Worm (Caenorhabditis elegans): ENCODE measurements around the gene C17B7.4.
A peak's percentile ranks its signal among the peaks of the same experiment; 100 is the strongest.

Gene C17B7.4

DNA sequence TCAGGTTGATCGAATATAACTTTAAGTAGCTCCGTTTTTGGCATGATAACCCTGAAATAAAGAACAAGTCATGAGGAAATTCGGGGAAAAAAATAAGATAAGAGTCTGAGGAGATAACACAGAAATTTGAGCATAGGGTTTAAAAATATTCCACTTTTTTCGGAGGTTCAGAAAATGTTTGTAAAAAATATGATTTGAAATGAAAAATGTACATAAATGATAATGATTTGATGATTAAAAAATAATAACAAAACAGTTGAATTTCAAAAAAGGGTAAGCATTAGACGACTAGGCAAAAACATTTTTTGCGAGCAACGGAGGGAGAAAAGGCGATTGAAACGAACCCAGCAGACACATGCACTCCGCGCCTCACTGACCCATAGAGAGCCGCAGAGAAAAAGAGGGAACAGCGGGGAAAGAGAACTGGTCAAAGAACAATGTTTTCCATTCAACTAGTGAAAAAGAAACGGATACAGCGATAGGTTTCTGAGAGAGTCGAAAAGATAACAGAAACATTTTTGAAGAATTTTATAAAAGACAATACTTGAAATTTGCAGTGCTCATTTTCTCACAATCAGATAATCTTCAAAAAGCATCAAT lies 26.9 kb upstream of the C17B7.4 start, which contains the start of gene arrd-18:
Gene arrd-18 (minus strand): TSS at position 51 of the 600 bp plus-strand sequence.
- TF ChIP-seq lin-11 (tag; optimal IDR thresholded peaks at IDR 0.05) (no peak), ceh-14 (tag; optimal IDR thresholded peaks at IDR 0.05) (peak; percentile 15)

DNA sequence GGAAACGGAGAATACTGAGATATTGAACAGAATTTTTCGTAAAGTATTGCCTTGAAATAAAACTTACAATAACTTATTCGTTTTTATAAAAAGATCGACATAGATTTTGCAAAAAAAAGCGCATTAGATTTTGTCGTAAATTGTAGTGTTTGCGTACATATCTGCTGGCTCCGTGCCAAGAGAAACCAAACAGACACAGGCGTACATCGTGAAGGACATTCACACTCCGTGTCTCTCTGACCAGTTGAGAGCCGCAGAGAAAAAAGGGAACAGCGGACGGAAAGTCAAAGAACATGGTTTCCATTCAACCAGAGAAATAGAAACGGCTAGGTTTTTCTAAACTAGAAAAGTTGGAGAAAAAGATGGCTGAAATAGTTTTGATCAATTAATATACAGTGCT lies 23.8 kb upstream of the C17B7.4 start, which contains the start of gene arrd-19:
Gene arrd-19 (minus strand): TSS at position 209 of the 400 bp plus-strand sequence.
- TF ChIP-seq pax-1 (tag; optimal IDR thresholded peaks at IDR 0.05), result peak; percentile 8
- no peak for TF ChIP-seq hlh-6 (tag; optimal IDR thresholded peaks at IDR 0.05)

DNA sequence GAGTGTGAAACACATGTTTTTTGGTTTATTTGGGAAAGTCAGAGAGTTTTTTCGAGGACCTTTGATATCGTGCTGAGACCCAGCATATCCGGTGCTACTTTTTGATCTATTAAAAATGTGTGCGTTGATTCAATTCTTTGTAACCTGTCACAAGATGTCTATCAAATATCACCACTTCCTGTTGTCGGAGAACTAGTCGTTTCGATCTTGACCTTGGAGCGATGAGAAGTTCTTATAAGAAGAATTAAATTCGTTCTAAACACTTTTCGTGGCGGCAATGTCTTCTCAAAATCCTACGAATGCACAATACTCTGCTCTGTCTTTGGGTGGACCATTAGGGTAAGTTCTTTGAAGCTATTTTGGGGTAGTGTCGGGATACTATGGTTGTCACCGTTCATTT lies 23.0 kb upstream of the C17B7.4 start, which contains the start of gene F35F10.1:
Gene F35F10.1 (plus strand): TSS at position 200 of the 400 bp plus-strand sequence.
- TF ChIP-seq ama-1 (optimal IDR thresholded peaks at IDR 0.05) (no peak), pqm-1 (tag; optimal IDR thresholded peaks at IDR 0.05) (no peak), C08G9.2 (tag; optimal IDR thresholded peaks at IDR 0.05) (no peak), pat-9 (tag; optimal IDR thresholded peaks at IDR 0.05) (no peak), hlh-30 (tag; optimal IDR thresholded peaks at IDR 0.05; ENCODE audit: insufficient read depth) (no peak), ceh-24 (tag; optimal IDR thresholded peaks at IDR 0.05) (no peak), odd-2 (tag; optimal IDR thresholded peaks at IDR 0.05) (no peak), gmeb-2 (tag; optimal IDR thresholded peaks at IDR 0.05) (no peak), elt-4 (tag; optimal IDR thresholded peaks at IDR 0.05) (no peak), fkh-6 (tag; optimal IDR thresholded peaks at IDR 0.05) (no peak), ceh-14 (tag; optimal IDR thresholded peaks at IDR 0.05) (no peak), ztf-16 (tag; optimal IDR thresholded peaks at IDR 0.05) (no peak), tbx-2 (tag; optimal IDR thresholded peaks at IDR 0.05) (no peak), ceh-22 (tag; optimal IDR thresholded peaks at IDR 0.05) (no peak), dmd-4 (tag; optimal IDR thresholded peaks at IDR 0.05; ENCODE audit: borderline replicate concordance) (no peak)

DNA sequence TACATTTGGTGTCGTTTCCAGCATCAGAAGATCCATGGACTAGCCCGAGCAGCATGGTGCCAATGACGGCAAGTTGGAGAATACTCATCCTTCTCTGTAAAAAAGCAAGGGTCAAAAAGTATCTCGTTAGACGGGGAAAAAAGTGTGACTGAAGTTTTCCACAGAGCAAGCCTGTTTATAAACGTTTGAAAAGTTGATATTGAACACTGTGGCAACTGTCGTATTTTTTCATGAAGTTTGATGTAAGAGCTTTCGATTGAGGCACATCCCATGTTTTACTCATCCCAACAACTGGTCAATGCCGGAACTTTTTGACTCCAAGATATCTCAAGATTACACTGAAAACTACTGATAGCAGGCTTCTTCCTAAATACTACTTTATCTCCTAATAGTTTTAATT lies 20.1 kb upstream of the C17B7.4 start, which contains the start of gene F35F10.13:
Gene F35F10.13 (minus strand): TSS at position 101 of the 400 bp plus-strand sequence.
- TF ChIP-seq K02D7.2 (tag; optimal IDR thresholded peaks at IDR 0.05) (no peak), hlh-6 (tag; optimal IDR thresholded peaks at IDR 0.05) (no peak), ceh-22 (tag; optimal IDR thresholded peaks at IDR 0.05) (no peak), T23F11.4 (GFP tag; optimal IDR thresholded peaks at IDR 0.05) (no peak), dve-1 (tag; optimal IDR thresholded peaks at IDR 0.05) (no peak), ceh-2 (tag; optimal IDR thresholded peaks at IDR 0.05) (no peak), unc-86 (tag; optimal IDR thresholded peaks at IDR 0.05) (no peak), unc-3 (GFP tag; conservative IDR thresholded peaks at IDR 0.05) (no peak), unc-3 (tag; optimal IDR thresholded peaks at IDR 0.05) (no peak), pros-1 (tag; optimal IDR thresholded peaks at IDR 0.05) (no peak), dmd-4 (tag; optimal IDR thresholded peaks at IDR 0.05; ENCODE audit: borderline replicate concordance) (no peak), ceh-6 (GFP tag; optimal IDR thresholded peaks at IDR 0.05) (no peak), unc-55 (GFP tag; optimal IDR thresholded peaks at IDR 0.05) (no peak), nhr-11 (tag; optimal IDR thresholded peaks at IDR 0.05) (no peak)

DNA sequence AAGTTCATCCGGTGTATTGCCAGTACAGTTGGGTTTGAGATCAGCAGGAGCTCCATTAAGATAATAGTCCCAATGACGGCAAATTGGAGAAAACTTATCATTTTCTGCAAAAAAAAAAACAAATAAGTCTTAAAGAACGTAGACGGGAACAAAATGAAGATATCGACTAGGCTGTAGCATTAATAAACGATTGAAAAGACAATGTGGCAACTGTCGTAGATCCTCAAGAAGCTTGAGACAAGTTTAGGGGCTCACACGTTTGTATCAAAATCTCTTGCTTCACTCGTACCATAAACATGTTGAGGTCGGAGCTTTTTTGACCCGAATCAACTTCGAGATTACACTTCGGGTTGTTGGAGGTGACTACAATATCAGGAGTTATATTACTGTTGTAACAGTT lies 19.1 kb upstream of the C17B7.4 start, which contains the start of gene F35F10.14:
Gene F35F10.14 (minus strand): TSS at position 101 of the 400 bp plus-strand sequence.
- TF ChIP-seq fax-1 (tag; optimal IDR thresholded peaks at IDR 0.05) (no peak), ahr-1 (tag; optimal IDR thresholded peaks at IDR 0.05) (no peak), T23F11.4 (GFP tag; optimal IDR thresholded peaks at IDR 0.05) (no peak), zip-5 (tag; optimal IDR thresholded peaks at IDR 0.05) (no peak), elt-4 (tag; optimal IDR thresholded peaks at IDR 0.05) (no peak), hlh-15 (tag; optimal IDR thresholded peaks at IDR 0.05) (no peak), unc-55 (GFP tag; optimal IDR thresholded peaks at IDR 0.05) (no peak), ceh-19 (GFP tag; optimal IDR thresholded peaks at IDR 0.05) (no peak)
